Worm (Caenorhabditis elegans) whole organism, early embryonic: ENCODE data around the gene Y73B6BL.270.

Source experiments
- B0310.2 ChIP-seq: sonication (generic microtip); optimal IDR thresholded peaks from 2 replicates; lab custom pipeline; 2016; ENCODE audit warnings: mild to moderate bottlenecking, missing genetic modification characterization, missing compliant biosample characterization
- F13C5.2 ChIP-seq: sonication (generic microtip); optimal IDR thresholded peaks from 2 replicates; lab custom pipeline; 2017; ENCODE audit warnings: mild to moderate bottlenecking, missing genetic modification characterization, inconsistent platforms, missing compliant biosample characterization
- aly-1 ChIP-seq: sonication (generic microtip); optimal IDR thresholded peaks from 2 replicates; lab custom pipeline; 2016; ENCODE audit warnings: missing genetic modification characterization, missing compliant biosample characterization
- ama-1 ChIP-seq: fragments of 150-350 bp; optimal IDR thresholded peaks from 2 replicates; lab custom pipeline; 2014
- ceh-13 ChIP-seq: fragments of 200-800 bp; sonication (Bioruptor generic); optimal IDR thresholded peaks from 2 replicates; lab custom pipeline; 2018; ENCODE audit warnings: mild to moderate bottlenecking, missing genetic modification characterization, missing compliant biosample characterization
- ceh-36 ChIP-seq: sonication (generic microtip); optimal IDR thresholded peaks from 2 replicates; lab custom pipeline; 2016; ENCODE audit warnings: missing genetic modification characterization, inconsistent platforms, missing compliant biosample characterization
- ets-7 ChIP-seq: sonication (generic microtip); optimal IDR thresholded peaks from 2 replicates; lab custom pipeline; 2016; ENCODE audit warnings: missing genotype, missing genetic modification characterization, missing compliant biosample characterization
- flt-1 ChIP-seq: fragments of 200-800 bp; sonication (Bioruptor generic); IDR thresholded peaks from 2 replicates; pipeline ENCODE4 v1.3.6; 2022; ENCODE audit warnings: missing genetic modification characterization, missing compliant biosample characterization
- hmbx-1 ChIP-seq: sonication (generic microtip); optimal IDR thresholded peaks from 2 replicates; lab custom pipeline; 2016; ENCODE audit warnings: mild to moderate bottlenecking, missing genetic modification characterization, missing compliant biosample characterization
- hmg-4 ChIP-seq: fragments of 200-800 bp; sonication (Bioruptor generic); optimal IDR thresholded peaks from 2 replicates; lab custom pipeline; 2018; ENCODE audit warnings: mild to moderate bottlenecking, missing genetic modification characterization, missing compliant biosample characterization
- hnd-1 ChIP-seq: sonication (generic microtip); optimal IDR thresholded peaks from 2 replicates; lab custom pipeline; 2016; ENCODE audit warnings: missing genetic modification characterization, missing compliant biosample characterization
- pes-1 ChIP-seq: fragments of 200-800 bp; sonication (Bioruptor generic); IDR thresholded peaks from 2 replicates; pipeline ENCODE4 v1.3.6; 2022; ENCODE audit warnings: missing genetic modification reagents, missing genetic modification characterization, missing compliant biosample characterization
- scrt-1 ChIP-seq: fragments of 200-800 bp; sonication (Bioruptor generic); IDR thresholded peaks from 2 replicates; pipeline ENCODE4 v1.3.6; 2022; ENCODE audit warnings: missing genetic modification characterization, missing compliant biosample characterization
- sea-1 ChIP-seq: fragments of 200-800 bp; sonication (Bioruptor generic); conservative IDR thresholded peaks from 2 replicates; pipeline ENCODE4 v1.3.6; 2022; ENCODE audit warnings: missing genetic modification characterization, missing compliant biosample characterization
- tbx-11 ChIP-seq: fragments of 200-800 bp; sonication (Bioruptor generic); IDR thresholded peaks from 2 replicates; pipeline ENCODE4 v1.3.6; 2022; ENCODE audit warnings: missing genetic modification characterization, missing compliant biosample characterization
- tbx-37 ChIP-seq: fragments of 200-800 bp; sonication (Bioruptor generic); conservative IDR thresholded peaks from 2 replicates; pipeline ENCODE4 v1.3.6; 2022; ENCODE audit warnings: missing genetic modification reagents, missing genetic modification characterization, missing compliant biosample characterization
- tra-4 ChIP-seq: sonication (generic microtip); optimal IDR thresholded peaks from 2 replicates; lab custom pipeline; 2017; ENCODE audit warnings: missing genetic modification characterization, missing compliant biosample characterization

Y73B6BL.270 gene

ce11 chrIV:6328198-6328597 is 36.9 kb upstream of the Y73B6BL.270 start:
- TF ChIP-seq sea-1 (no peak), ets-7 (tag; lab: Kevin White, UChicago) (no peak), flt-1 (GFP tag; lab: Robert Waterston, UW) (no peak), tbx-11 (no peak), aly-1 (tag; lab: Kevin White, UChicago) (no peak), F13C5.2 (no peak), ceh-13 (no peak), hmg-4 (no peak), hmbx-1 (tag; lab: Kevin White, UChicago) (no peak), pes-1 (GFP tag; lab: Robert Waterston, UW) (no peak), B0310.2 (tag; lab: Kevin White, UChicago) (no peak), ama-1 (lab: Kevin White, UChicago) (no peak), hnd-1 (no peak), ceh-36 (tag; lab: Kevin White, UChicago) (no peak), scrt-1 (GFP tag; lab: Robert Waterston, UW) (no peak), tbx-37 (GFP tag; lab: Robert Waterston, UW) (no peak), tra-4 (tag; lab: Kevin White, UChicago) (no peak)

- TF ChIP-seq hnd-1 (no peak), F13C5.2 (no peak), B0310.2 (tag; lab: Kevin White, UChicago) (no peak), tbx-11 (no peak), pes-1 (GFP tag; lab: Robert Waterston, UW) (no peak), ets-7 (tag; lab: Kevin White, UChicago) (no peak), sea-1 (no peak), ceh-13 (no peak), ama-1 (lab: Kevin White, UChicago) (no peak), hmbx-1 (tag; lab: Kevin White, UChicago) (no peak), scrt-1 (GFP tag; lab: Robert Waterston, UW) (no peak), aly-1 (tag; lab: Kevin White, UChicago) (no peak), tbx-37 (GFP tag; lab: Robert Waterston, UW) (no peak), tra-4 (tag; lab: Kevin White, UChicago) (no peak), flt-1 (GFP tag; lab: Robert Waterston, UW) (no peak), ceh-36 (tag; lab: Kevin White, UChicago) (no peak), hmg-4 (no peak)
Measured at ce11 chrIV:6329339-6329738, 35.8 kb upstream of the Y73B6BL.270 start, which contains the start of gene seu-1. TSS of gene seu-1 (plus strand) at chrIV:6329639.

DNA sequence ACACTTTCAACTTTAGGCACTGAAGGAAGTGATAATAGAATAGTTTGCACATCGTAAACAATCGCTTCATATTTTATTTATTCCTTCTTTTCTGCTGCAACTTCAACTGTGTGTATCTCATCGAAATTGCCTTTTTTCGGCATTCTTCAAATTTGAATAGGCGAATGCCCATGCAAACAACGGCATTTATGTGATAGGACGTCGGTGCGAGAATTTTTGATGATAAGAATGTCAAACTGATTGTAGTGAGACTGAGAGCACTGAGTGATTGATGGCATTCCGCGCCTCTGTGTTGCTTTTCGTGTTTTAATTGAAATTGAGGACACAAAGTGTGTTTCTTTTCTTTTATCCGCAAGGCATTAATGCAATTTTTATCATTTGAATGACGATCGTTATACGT is 34.4 kb upstream of the Y73B6BL.270 start:
- no peak for TF ChIP-seq F13C5.2
- no peak for TF ChIP-seq hmg-4
- no peak for TF ChIP-seq aly-1 (tag; lab: Kevin White, UChicago)
- no peak for TF ChIP-seq pes-1 (GFP tag; lab: Robert Waterston, UW)
- TF ChIP-seq ceh-36 (tag; lab: Kevin White, UChicago): no peak
- no peak for TF ChIP-seq tbx-37 (GFP tag; lab: Robert Waterston, UW)
- TF ChIP-seq sea-1: no peak
- no peak for TF ChIP-seq scrt-1 (GFP tag; lab: Robert Waterston, UW)
- no peak for TF ChIP-seq B0310.2 (tag; lab: Kevin White, UChicago)
- TF ChIP-seq ets-7 (tag; lab: Kevin White, UChicago): no peak
- TF ChIP-seq hnd-1: no peak
- no peak for TF ChIP-seq flt-1 (GFP tag; lab: Robert Waterston, UW)
- TF ChIP-seq ceh-13: no peak
- no peak for TF ChIP-seq tra-4 (tag; lab: Kevin White, UChicago)
- TF ChIP-seq hmbx-1 (tag; lab: Kevin White, UChicago): no peak
- no peak for TF ChIP-seq tbx-11

ce11 chrIV:6333915-6334314 is 31.2 kb upstream of the Y73B6BL.270 start, which contains the start of gene blos-2:
TSS of gene blos-2 (plus strand) at chrIV:6334215.
- TF ChIP-seq ceh-36 (tag; lab: Kevin White, UChicago) (no peak), aly-1 (tag; lab: Kevin White, UChicago) (no peak), ceh-13 (no peak), sea-1 (no peak), hmbx-1 (tag; lab: Kevin White, UChicago) (no peak), pes-1 (GFP tag; lab: Robert Waterston, UW) (no peak), ama-1 (lab: Kevin White, UChicago) (no peak), hnd-1 (no peak), ets-7 (tag; lab: Kevin White, UChicago) (no peak), scrt-1 (GFP tag; lab: Robert Waterston, UW) (no peak), tbx-37 (GFP tag; lab: Robert Waterston, UW) (no peak)

- TF ChIP-seq hnd-1 (no peak), flt-1 (GFP tag; lab: Robert Waterston, UW) (no peak), aly-1 (tag; lab: Kevin White, UChicago) (no peak), tra-4 (tag; lab: Kevin White, UChicago) (no peak), hmbx-1 (tag; lab: Kevin White, UChicago) (no peak), hmg-4 (no peak), ceh-13 (no peak), scrt-1 (GFP tag; lab: Robert Waterston, UW) (no peak), B0310.2 (tag; lab: Kevin White, UChicago) (no peak), ets-7 (tag; lab: Kevin White, UChicago) (no peak), sea-1 (no peak)
Measured at ce11 chrIV:6335908-6336307, 29.2 kb upstream of the Y73B6BL.270 start, which contains the start of gene mif-4. TSS of gene mif-4 (minus strand) at chrIV:6335994.

ce11 chrIV:6336748-6337147 is 28.4 kb upstream of the Y73B6BL.270 start:
- TF ChIP-seq flt-1 (GFP tag; lab: Robert Waterston, UW) (no peak), B0310.2 (tag; lab: Kevin White, UChicago) (no peak), F13C5.2 (no peak), ceh-36 (tag; lab: Kevin White, UChicago) (no peak), tbx-37 (GFP tag; lab: Robert Waterston, UW) (no peak), scrt-1 (GFP tag; lab: Robert Waterston, UW) (no peak), hmbx-1 (tag; lab: Kevin White, UChicago) (no peak), aly-1 (tag; lab: Kevin White, UChicago) (no peak), pes-1 (GFP tag; lab: Robert Waterston, UW) (no peak), tbx-11 (no peak), ets-7 (tag; lab: Kevin White, UChicago) (no peak), sea-1 (no peak), tra-4 (tag; lab: Kevin White, UChicago) (no peak)

DNA sequence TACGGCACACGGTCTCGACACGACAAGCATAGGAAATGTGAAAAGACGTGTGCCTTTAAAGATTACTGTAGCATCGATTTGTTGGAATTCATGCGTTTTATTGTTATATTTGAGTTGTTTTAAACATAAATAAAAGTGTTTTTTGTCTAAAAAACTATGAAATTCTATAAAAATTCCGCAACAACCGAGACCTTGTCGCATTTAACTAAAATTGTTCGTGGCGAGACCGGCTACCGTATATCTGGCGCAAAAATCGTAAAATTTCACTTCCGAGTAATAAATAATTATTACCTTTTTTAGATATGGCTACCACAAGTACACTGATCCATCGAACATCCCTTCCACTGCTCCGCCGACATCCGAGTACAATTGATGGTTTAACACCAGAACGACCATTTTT is 27.8 kb upstream of the Y73B6BL.270 start, which contains the start of gene ipla-6:
Gene ipla-6 (plus strand): TSS at position 301 of the 400 bp plus-strand sequence.
- TF ChIP-seq hmg-4 (no peak), aly-1 (tag; lab: Kevin White, UChicago) (no peak), scrt-1 (GFP tag; lab: Robert Waterston, UW) (no peak), ceh-36 (tag; lab: Kevin White, UChicago) (no peak), F13C5.2 (no peak), tra-4 (tag; lab: Kevin White, UChicago) (no peak), hnd-1 (no peak)
